Fruit fly (Drosophila melanogaster): ENCODE measurements around the gene CG7991.
A peak's percentile ranks its signal among the peaks of the same experiment; 100 is the strongest.

CG7991 gene

dm6 chr3L:1710562-1710961 is 36.1 kb downstream of the CG7991 start (continued):
- TF ChIP-seq Ets21C (GFP tag; optimal IDR thresholded peaks at IDR 0.05): no peak
- peak; percentile 34 for TF ChIP-seq CG10631 (GFP tag; optimal IDR thresholded peaks at IDR 0.05)
- no peak for TF ChIP-seq CG11762 (GFP tag; optimal IDR thresholded peaks at IDR 0.05; ENCODE audit: insufficient read depth)
- peak; percentile 32 for TF ChIP-seq CG6792 (GFP tag; optimal IDR thresholded peaks at IDR 0.05)
- TF ChIP-seq Sox14 (GFP tag; optimal IDR thresholded peaks at IDR 0.05): peak; percentile 23
- peak; percentile 28 for TF ChIP-seq Met (GFP tag; optimal IDR thresholded peaks at IDR 0.05)
- TF ChIP-seq CG8632 (GFP tag; optimal IDR thresholded peaks at IDR 0.05): no peak
- TF ChIP-seq spab (GFP tag; optimal IDR thresholded peaks at IDR 0.05): no peak
- peak; percentile 53 for TF ChIP-seq Eip75B (GFP tag; optimal IDR thresholded peaks at IDR 0.05)
- no peak for TF ChIP-seq ss (GFP tag; optimal IDR thresholded peaks at IDR 0.05)
- no peak for TF ChIP-seq fkh (GFP tag; optimal IDR thresholded peaks at IDR 0.05)
- TF ChIP-seq acj6 (GFP tag; optimal IDR thresholded peaks at IDR 0.05): peak; percentile 34
- no peak for TF ChIP-seq net (GFP tag; optimal IDR thresholded peaks at IDR 0.05)
- peak; percentile 16 for TF ChIP-seq pdm3 (GFP tag; optimal IDR thresholded peaks at IDR 0.05)
- peak; percentile 22 for TF ChIP-seq CG1621 (tag; optimal IDR thresholded peaks at IDR 0.05)
- no peak for TF ChIP-seq Sox15 (GFP tag; optimal IDR thresholded peaks at IDR 0.05)
- TF ChIP-seq CG34406 (GFP tag; optimal IDR thresholded peaks at IDR 0.05): peak; percentile 13
- peak; percentile 2 for TF ChIP-seq fd59A (GFP tag; optimal IDR thresholded peaks at IDR 0.05)
- TF ChIP-seq CG32006 (GFP tag; optimal IDR thresholded peaks at IDR 0.05): peak; percentile 37

- TF ChIP-seq CG8632 (GFP tag; optimal IDR thresholded peaks at IDR 0.05): peak; percentile 18
- no peak for TF ChIP-seq CG8319 (GFP tag; optimal IDR thresholded peaks at IDR 0.05)
- TF ChIP-seq dsx (GFP tag; optimal IDR thresholded peaks at IDR 0.05; ENCODE audit: poor library complexity, severe bottlenecking): no peak
- peak; percentile 2 for TF ChIP-seq CG3919 (GFP tag; optimal IDR thresholded peaks at IDR 0.05)
- TF ChIP-seq CG11902 (GFP tag; optimal IDR thresholded peaks at IDR 0.05): no peak
- no peak for TF ChIP-seq CG34406 (GFP tag; optimal IDR thresholded peaks at IDR 0.05)
- no peak for TF ChIP-seq Lpt (GFP tag; optimal IDR thresholded peaks at IDR 0.05)
- no peak for TF ChIP-seq Hr38 (GFP tag; optimal IDR thresholded peaks at IDR 0.05)
- TF ChIP-seq Eip78C (GFP tag): no peak
- TF ChIP-seq Smox (GFP tag; optimal IDR thresholded peaks at IDR 0.05): no peak
- TF ChIP-seq ss (GFP tag; optimal IDR thresholded peaks at IDR 0.05): no peak
- TF ChIP-seq spab (GFP tag; optimal IDR thresholded peaks at IDR 0.05): no peak
- TF ChIP-seq CG8119 (GFP tag; IDR thresholded peaks at IDR 0.05): no peak
- peak; percentile 4 for TF ChIP-seq Met (GFP tag; optimal IDR thresholded peaks at IDR 0.05)
- peak; percentile 1 for TF ChIP-seq CG6792 (GFP tag; optimal IDR thresholded peaks at IDR 0.05)
- no peak for TF ChIP-seq achi (GFP tag; optimal IDR thresholded peaks at IDR 0.05)
- peak; percentile 17 for TF ChIP-seq CG31627 (GFP tag; optimal IDR thresholded peaks at IDR 0.05)
- TF ChIP-seq Sox15 (GFP tag; optimal IDR thresholded peaks at IDR 0.05): no peak
- peak; percentile 52 for TF ChIP-seq Ets96B (tag; optimal IDR thresholded peaks at IDR 0.05)
- no peak for TF ChIP-seq fkh (GFP tag; optimal IDR thresholded peaks at IDR 0.05)
- peak; percentile 46 for TF ChIP-seq CG6808 (GFP tag; optimal IDR thresholded peaks at IDR 0.05)
- peak; percentile 17 for TF ChIP-seq Sox14 (GFP tag; optimal IDR thresholded peaks at IDR 0.05)
- no peak for TF ChIP-seq CG32006 (GFP tag; optimal IDR thresholded peaks at IDR 0.05)
- TF ChIP-seq fd59A (GFP tag; optimal IDR thresholded peaks at IDR 0.05): peak; percentile 45
- TF ChIP-seq Eip93F (GFP tag; optimal IDR thresholded peaks at IDR 0.05): no peak
- peak; percentile 23 for TF ChIP-seq Hr39 (GFP tag; optimal IDR thresholded peaks at IDR 0.05)
- no peak for TF ChIP-seq Hr4 (GFP tag; optimal IDR thresholded peaks at IDR 0.05)
- TF ChIP-seq CG6854 (GFP tag; optimal IDR thresholded peaks at IDR 0.05): no peak
- no peak for TF ChIP-seq eg (GFP tag; IDR thresholded peaks at IDR 0.05)
- TF ChIP-seq CG3032 (tag; optimal IDR thresholded peaks at IDR 0.05): peak; percentile 59
- TF ChIP-seq CG10631 (GFP tag; optimal IDR thresholded peaks at IDR 0.05): no peak
- TF ChIP-seq salr (GFP tag; optimal IDR thresholded peaks at IDR 0.05): peak in 1 of 2 experiments; percentile 24
- no peak for TF ChIP-seq CG15336 (GFP tag; IDR thresholded peaks at IDR 0.05)
Observed at dm6 chr3L:1711218-1711617, 36.7 kb downstream of the CG7991 start.

Data from whole organism, prepupa.